Fruit fly (Drosophila melanogaster): Measurements from ENCODE around the gene B-H2.

Gene B-H2

dm6 chrX:17305544-17305943, 8.8 kb upstream of the B-H2 start (continued):
- TF ChIP-seq sna (GFP tag; IDR thresholded peaks at IDR 0.05; ENCODE audit: partially characterized antibody) = peak; percentile 21; the same call in 1 of the 2 replicates
- TF ChIP-seq CG18599 (GFP tag; optimal IDR thresholded peaks at IDR 0.05) = no peak
- peak; percentile 57 for TF ChIP-seq unc-4 (GFP tag; IDR thresholded peaks at IDR 0.05; ENCODE audit: partially characterized antibody)
- TF ChIP-seq insv (GFP tag; optimal IDR thresholded peaks at IDR 0.05) = peak in 1 of 2 experiments; percentile 70
- peak; percentile 23 for TF ChIP-seq gfzf (GFP tag; optimal IDR thresholded peaks at IDR 0.05)
- TF ChIP-seq otp (GFP tag; IDR thresholded peaks at IDR 0.05) = no peak
- TF ChIP-seq CG10267 (tag; optimal IDR thresholded peaks at IDR 0.05) = peak; percentile 39
- TF ChIP-seq CG13424 (tag; optimal IDR thresholded peaks at IDR 0.05) = no peak
- TF ChIP-seq CG13624 (GFP tag; optimal IDR thresholded peaks at IDR 0.05) = no peak
- TF ChIP-seq abd-A (tag; optimal IDR thresholded peaks at IDR 0.05) = peak; percentile 34
- peak; percentile 95 for TF ChIP-seq Dp (GFP tag; optimal IDR thresholded peaks at IDR 0.05)
- TF ChIP-seq row (GFP tag; IDR thresholded peaks at IDR 0.05) = peak; percentile 23; the same call in 1 of the 3 replicates
- TF ChIP-seq esg (GFP tag; conservative IDR thresholded peaks at IDR 0.05) = no peak
- no peak for TF ChIP-seq ind (GFP tag; optimal IDR thresholded peaks at IDR 0.05)
- no peak for TF ChIP-seq tio (GFP tag; optimal IDR thresholded peaks at IDR 0.05)
- TF ChIP-seq zen (tag; optimal IDR thresholded peaks at IDR 0.05) = peak; percentile 71
- TF ChIP-seq Vsx1 (GFP tag; optimal IDR thresholded peaks at IDR 0.05) = peak; percentile 66
- TF ChIP-seq Ets97D (GFP tag; optimal IDR thresholded peaks at IDR 0.05) = peak; percentile 89
- TF ChIP-seq BEAF-32 (GFP tag; optimal IDR thresholded peaks at IDR 0.05) = peak; percentile 57
- no peak for TF ChIP-seq CG10366 (GFP tag; IDR thresholded peaks at IDR 0.05)
- TF ChIP-seq Antp (GFP tag; optimal IDR thresholded peaks at IDR 0.05) = no peak
- peak; percentile 68 for TF ChIP-seq zen2 (GFP tag; IDR thresholded peaks at IDR 0.05; ENCODE audit: partially characterized antibody)
- TF ChIP-seq hbn (GFP tag; IDR thresholded peaks at IDR 0.05; ENCODE audit: partially characterized antibody) = peak; percentile 76
- TF ChIP-seq crp (GFP tag; optimal IDR thresholded peaks at IDR 0.05) = peak in 1 of 2 experiments; percentile 51
- TF ChIP-seq CG16813 (GFP tag; IDR thresholded peaks at IDR 0.05; ENCODE audit: partially characterized antibody) = peak; percentile 52; the same call in 2 of the 3 replicates
- TF ChIP-seq ash1 (GFP tag; optimal IDR thresholded peaks at IDR 0.05) = no peak
- no peak for TF ChIP-seq CG2678 (tag; optimal IDR thresholded peaks at IDR 0.05)
- peak; percentile 82 for TF ChIP-seq CG6791 (GFP tag; IDR thresholded peaks at IDR 0.05; ENCODE audit: partially characterized antibody)
- peak; percentile 58 for TF ChIP-seq CG17385 (GFP tag; optimal IDR thresholded peaks at IDR 0.05)
- peak; percentile 68 for TF ChIP-seq Bgb (GFP tag; IDR thresholded peaks at IDR 0.05; ENCODE audit: partially characterized antibody)
- TF ChIP-seq CG42726 (GFP tag; IDR thresholded peaks at IDR 0.05; ENCODE audit: partially characterized antibody) = peak; percentile 31; the same call in 1 of the 2 replicates
- peak; percentile 93 for TF ChIP-seq CG3995 (GFP tag; optimal IDR thresholded peaks at IDR 0.05)
- TF ChIP-seq Scr (GFP tag; IDR thresholded peaks at IDR 0.05; ENCODE audit: partially characterized antibody) = peak; percentile 47
- TF ChIP-seq az2 (GFP tag; optimal IDR thresholded peaks at IDR 0.05) = no peak
- TF ChIP-seq HmgZ (tag; optimal IDR thresholded peaks at IDR 0.05) = peak; percentile 64
- TF ChIP-seq CG8924 (tag; optimal IDR thresholded peaks at IDR 0.05) = peak; percentile 11
- peak; percentile 6 for TF ChIP-seq Nf-YC (tag; optimal IDR thresholded peaks at IDR 0.05)
- TF ChIP-seq bbx (GFP tag; IDR thresholded peaks at IDR 0.05; ENCODE audit: partially characterized antibody) = peak; percentile 69; the same call in 1 of the 2 replicates
- peak; percentile 5 for TF ChIP-seq CG11504 (tag; optimal IDR thresholded peaks at IDR 0.05)
- peak; percentile 59 for TF ChIP-seq Hmr (GFP tag; optimal IDR thresholded peaks at IDR 0.05)
- no peak for TF ChIP-seq CG8944 (GFP tag; optimal IDR thresholded peaks at IDR 0.05)
- peak; percentile 28 for TF ChIP-seq nmo (GFP tag; optimal IDR thresholded peaks at IDR 0.05)
- TF ChIP-seq CG14710 (tag; optimal IDR thresholded peaks at IDR 0.05) = peak; percentile 49
- TF ChIP-seq HHEX (GFP tag; optimal IDR thresholded peaks at IDR 0.05) = no peak
- TF ChIP-seq trem (tag; optimal IDR thresholded peaks at IDR 0.05) = peak; percentile 54
- TF ChIP-seq CG2712 (tag; optimal IDR thresholded peaks at IDR 0.05) = peak; percentile 11
- TF ChIP-seq pfk (GFP tag; optimal IDR thresholded peaks at IDR 0.05) = no peak
- peak; percentile 71 for TF ChIP-seq CG1603 (tag; optimal IDR thresholded peaks at IDR 0.05)

All from whole organism, embryonic.